Fruit fly (Drosophila melanogaster) whole organism, embryonic: ENCODE results near the gene Pgm1.
A peak's percentile ranks its signal among the peaks of the same experiment; 100 is the strongest.

Source experiments
- CG10654 ChIP-seq: fragments of 200-800 bp; sonication (Bioruptor generic); optimal IDR thresholded peaks from 2 replicates; lab custom pipeline; 2016; ENCODE audit warnings: missing biosample characterization, missing genetic modification characterization
- CG11093 ChIP-seq: fragments of 200-800 bp; sonication (Bioruptor generic); IDR thresholded peaks from 3 replicates; pipeline ENCODE4 v1.3.6; 2022; ENCODE audit warnings: missing biosample characterization, missing genetic modification characterization
- CG12744 ChIP-seq: fragments of 200-800 bp; sonication (Bioruptor generic); optimal IDR thresholded peaks from 2 replicates; lab custom pipeline; 2016; ENCODE audit warnings: missing biosample characterization, missing genetic modification characterization
- CG14441 ChIP-seq: fragments of 200-800 bp; sonication (Bioruptor generic); IDR thresholded peaks from 2 replicates; pipeline ENCODE4 v1.3.6; 2022; ENCODE audit warnings: missing biosample characterization, missing genetic modification characterization
- CG15073 ChIP-seq: fragments of 200-800 bp; sonication (Bioruptor generic); optimal IDR thresholded peaks from 2 replicates; lab custom pipeline; 2016; ENCODE audit warnings: missing biosample characterization, missing genetic modification characterization
- CG2678 ChIP-seq: fragments of 200-800 bp; sonication (Bioruptor generic); optimal IDR thresholded peaks from 3 replicates; lab custom pipeline; 2019; ENCODE audit warnings: missing biosample characterization, mild to moderate bottlenecking, missing genetic modification characterization, moderate library complexity
- CG3065 ChIP-seq: fragments of 200-800 bp; sonication (Bioruptor generic); optimal IDR thresholded peaks from 2 replicates; lab custom pipeline; 2016; ENCODE audit warnings: missing biosample characterization, missing genetic modification characterization
- CG33213 ChIP-seq: fragments of 200-800 bp; sonication (Bioruptor generic); optimal IDR thresholded peaks from 3 replicates; lab custom pipeline; 2016; ENCODE audit warnings: missing biosample characterization, missing genetic modification characterization
- CG3838 ChIP-seq: fragments of 200-800 bp; sonication (Bioruptor generic); optimal IDR thresholded peaks from 3 replicates; lab custom pipeline; 2016; ENCODE audit warnings: missing biosample characterization, missing genetic modification characterization
- CG4820 ChIP-seq: fragments of 200-800 bp; sonication (Bioruptor generic); optimal IDR thresholded peaks from 3 replicates; lab custom pipeline; 2016; ENCODE audit warnings: missing biosample characterization, missing genetic modification characterization
- CG5953 ChIP-seq: fragments of 200-800 bp; sonication (Bioruptor generic); IDR thresholded peaks from 2 replicates; pipeline ENCODE4 v1.3.6; 2022; ENCODE audit warnings: missing biosample characterization, missing genetic modification characterization
- CG6791 ChIP-seq: fragments of 200-800 bp; sonication (Bioruptor generic); IDR thresholded peaks from 3 replicates; pipeline ENCODE4 v1.3.6; 2022; ENCODE audit warnings: missing biosample characterization, missing genetic modification characterization; ENCODE audit not compliant: partially characterized antibody
- CG8089 ChIP-seq: fragments of 200-800 bp; sonication (Bioruptor generic); optimal IDR thresholded peaks from 3 replicates; lab custom pipeline; 2016; ENCODE audit warnings: missing biosample characterization, missing genetic modification characterization
- CG8290 ChIP-seq, 3 experiments: fragments of 200-800 bp; sonication (Bioruptor generic); optimal IDR thresholded peaks; 2 replicates each; lab custom pipeline; 2016 to 2019; ENCODE audit warnings: missing biosample characterization in 3 of 3, missing genetic modification characterization in 3 of 3, mild to moderate bottlenecking in 2 of 3, moderate library complexity in 1 of 3
- CG8359 ChIP-seq: fragments of 200-800 bp; sonication (Bioruptor generic); optimal IDR thresholded peaks from 2 replicates; lab custom pipeline; 2017; ENCODE audit warnings: missing biosample characterization, mild to moderate bottlenecking, missing genetic modification characterization, borderline replicate concordance
- CG9797 ChIP-seq: fragments of 200-800 bp; sonication (Bioruptor generic); optimal IDR thresholded peaks from 3 replicates; lab custom pipeline; 2018; ENCODE audit warnings: missing biosample characterization, mild to moderate bottlenecking, missing genetic modification characterization
- CG9876 ChIP-seq: fragments of 200-800 bp; sonication (Bioruptor generic); optimal IDR thresholded peaks from 2 replicates; lab custom pipeline; 2016; ENCODE audit warnings: missing biosample characterization, missing genetic modification characterization
- CG9932 ChIP-seq: fragments of 200-800 bp; sonication (Bioruptor generic); IDR thresholded peaks from 2 replicates; pipeline ENCODE4 v1.3.6; 2022; ENCODE audit warnings: missing biosample characterization, missing genetic modification characterization
- Hand ChIP-seq: fragments of 200-800 bp; sonication (Bioruptor generic); optimal IDR thresholded peaks from 2 replicates; lab custom pipeline; 2017; ENCODE audit warnings: mild to moderate bottlenecking, missing biosample characterization, missing genetic modification reagents, missing genetic modification characterization
- Hr51 ChIP-seq, 2 experiments: fragments of 200-800 bp; sonication (Bioruptor generic); optimal IDR thresholded peaks; 2 replicates in 1 of 2; 3 replicates in 1 of 2; lab custom pipeline; 2016 to 2018; ENCODE audit warnings: missing biosample characterization in 2 of 2, missing genetic modification characterization in 2 of 2, mild to moderate bottlenecking in 1 of 2, moderate library complexity in 1 of 2
- Mad ChIP-seq: fragments of 200-800 bp; sonication (Bioruptor generic); optimal IDR thresholded peaks from 2 replicates; lab custom pipeline; 2016; ENCODE audit warnings: missing biosample characterization, missing genetic modification characterization
- NFAT ChIP-seq: fragments of 200-800 bp; sonication (Bioruptor generic); IDR thresholded peaks from 2 replicates; pipeline ENCODE4 v1.3.6; 2022; ENCODE audit warnings: missing biosample characterization, missing genetic modification characterization
- Oli ChIP-seq: fragments of 200-800 bp; sonication (Bioruptor generic); optimal IDR thresholded peaks from 2 replicates; lab custom pipeline; 2018; ENCODE audit warnings: missing biosample characterization, mild to moderate bottlenecking, missing genetic modification characterization, moderate library complexity
- Scr ChIP-seq: fragments of 200-800 bp; sonication (Bioruptor generic); IDR thresholded peaks from 2 replicates; pipeline ENCODE4 v1.3.6; 2022; ENCODE audit warnings: missing biosample characterization, missing genetic modification characterization; ENCODE audit not compliant: partially characterized antibody
- TFAM ChIP-seq: fragments of 200-800 bp; sonication (Bioruptor generic); optimal IDR thresholded peaks from 2 replicates; lab custom pipeline; 2017; ENCODE audit warnings: missing biosample characterization, missing genetic modification characterization, inconsistent platforms
- ab ChIP-seq: fragments of 200-800 bp; sonication (Bioruptor generic); optimal IDR thresholded peaks from 2 replicates; lab custom pipeline; 2016; ENCODE audit warnings: missing biosample characterization, missing genetic modification characterization
- ato ChIP-seq: fragments of 200-800 bp; sonication (Bioruptor generic); IDR thresholded peaks from 2 replicates; pipeline ENCODE4 v1.3.6; 2022; ENCODE audit warnings: missing biosample characterization, missing genetic modification characterization; ENCODE audit not compliant: partially characterized antibody
- cad ChIP-seq: fragments of >200 bp; optimal IDR thresholded peaks from 2 replicates; lab custom pipeline; 2017; ENCODE audit warnings: missing biosample characterization, missing genetic modification characterization
- caup ChIP-seq: fragments of 200-800 bp; sonication (Bioruptor generic); optimal IDR thresholded peaks from 3 replicates; lab custom pipeline; 2017; ENCODE audit warnings: missing biosample characterization, mild to moderate bottlenecking, missing genetic modification characterization, moderate library complexity; ENCODE audit not compliant: severe bottlenecking
- cwo ChIP-seq: fragments of 200-800 bp; sonication (Bioruptor generic); optimal IDR thresholded peaks from 3 replicates; lab custom pipeline; 2017; ENCODE audit warnings: missing biosample characterization, missing genetic modification characterization, mild to moderate bottlenecking, moderate library complexity, missing genetic modification reagents
- dysf ChIP-seq: fragments of 200-800 bp; sonication (Bioruptor generic); IDR thresholded peaks from 3 replicates; pipeline ENCODE4 v1.3.6; 2022; ENCODE audit warnings: missing biosample characterization, missing genetic modification characterization
- ems ChIP-seq: fragments of 200-800 bp; sonication (Bioruptor generic); optimal IDR thresholded peaks from 3 replicates; lab custom pipeline; 2016; ENCODE audit warnings: missing biosample characterization, missing genetic modification characterization
- en ChIP-seq: fragments of 200-800 bp; sonication (Bioruptor generic); optimal IDR thresholded peaks from 2 replicates; lab custom pipeline; 2016; ENCODE audit warnings: missing biosample characterization, missing genetic modification characterization
- esg ChIP-seq: fragments of 200-800 bp; sonication (Bioruptor generic); conservative IDR thresholded peaks from 2 replicates; pipeline ENCODE4 v1.3.6; 2022; ENCODE audit warnings: missing biosample characterization, missing genetic modification characterization
- gcm ChIP-seq: fragments of 200-800 bp; sonication (Bioruptor generic); optimal IDR thresholded peaks from 2 replicates; lab custom pipeline; 2019; ENCODE audit warnings: missing biosample characterization, mild to moderate bottlenecking, missing genetic modification characterization, moderate library complexity
- gcm2 ChIP-seq: fragments of 200-800 bp; sonication (Bioruptor generic); optimal IDR thresholded peaks from 2 replicates; lab custom pipeline; 2016; ENCODE audit warnings: missing biosample characterization, missing genetic modification characterization
- kay ChIP-seq: fragments of 200-800 bp; sonication (Bioruptor generic); optimal IDR thresholded peaks from 2 replicates; lab custom pipeline; 2016; ENCODE audit warnings: missing biosample characterization, missing genetic modification characterization
- mld ChIP-seq: fragments of 200-800 bp; sonication (Bioruptor generic); IDR thresholded peaks from 3 replicates; pipeline ENCODE4 v1.3.6; 2022; ENCODE audit warnings: missing biosample characterization, missing genetic modification characterization; ENCODE audit not compliant: partially characterized antibody
- nerfin-1 ChIP-seq: fragments of 200-800 bp; sonication (Bioruptor generic); optimal IDR thresholded peaks from 3 replicates; lab custom pipeline; 2019; ENCODE audit warnings: missing biosample characterization, mild to moderate bottlenecking, missing genetic modification characterization, moderate library complexity
- otp ChIP-seq: fragments of 200-800 bp; sonication (Bioruptor generic); IDR thresholded peaks from 3 replicates; pipeline ENCODE4, ENCODE4 v1.3.6; 2022; ENCODE audit warnings: missing biosample characterization, missing genetic modification characterization
- pzg ChIP-seq: fragments of 200-800 bp; sonication (Bioruptor generic); optimal IDR thresholded peaks from 3 replicates; lab custom pipeline; 2018; ENCODE audit warnings: missing biosample characterization, mild to moderate bottlenecking, missing genetic modification characterization, moderate library complexity
- schlank ChIP-seq: fragments of 200-800 bp; sonication (Bioruptor generic); optimal IDR thresholded peaks from 2 replicates; lab custom pipeline; 2018; ENCODE audit warnings: missing biosample characterization, mild to moderate bottlenecking, missing genetic modification characterization
- seq ChIP-seq: fragments of 200-800 bp; sonication (Bioruptor generic); IDR thresholded peaks from 2 replicates; pipeline ENCODE4 v1.3.6; 2022; ENCODE audit warnings: missing biosample characterization, missing genetic modification characterization
- sima ChIP-seq: fragments of 200-800 bp; sonication (Bioruptor generic); optimal IDR thresholded peaks from 2 replicates; lab custom pipeline; 2016; ENCODE audit warnings: missing biosample characterization, missing genetic modification characterization
- sqz ChIP-seq: fragments of 200-800 bp; sonication (Bioruptor generic); optimal IDR thresholded peaks from 3 replicates; lab custom pipeline; 2018; ENCODE audit warnings: missing biosample characterization, mild to moderate bottlenecking, missing genetic modification characterization
- tio ChIP-seq: fragments of 200-800 bp; sonication (Bioruptor generic); optimal IDR thresholded peaks from 2 replicates; lab custom pipeline; 2017; ENCODE audit warnings: missing biosample characterization, missing genetic modification characterization, inconsistent platforms
- unc-4 ChIP-seq: fragments of 200-800 bp; sonication (Bioruptor generic); IDR thresholded peaks from 2 replicates; pipeline ENCODE4 v1.3.6; 2022; ENCODE audit warnings: missing biosample characterization, missing genetic modification characterization; ENCODE audit not compliant: partially characterized antibody
- zfh2 ChIP-seq: fragments of 200-800 bp; sonication (Bioruptor generic); optimal IDR thresholded peaks from 2 replicates; lab custom pipeline; 2016; ENCODE audit warnings: missing biosample characterization, missing genetic modification characterization

Pgm1 gene

dm6 chr3L:16157251-16158190 lies 29.2 kb upstream of the Pgm1 start (continued):
- TF ChIP-seq kay (peak; percentile 0), otp (GFP tag; lab: Robert Waterston, UW) (no peak), CG10654 (GFP tag; lab: Kevin White, UChicago) (peak; percentile 16), unc-4 (GFP tag; lab: Robert Waterston, UW) (no peak), nerfin-1 (tag; lab: Kevin White, UChicago) (peak; percentile 7), mld (GFP tag; lab: Robert Waterston, UW) (no peak), CG14441 (peak; percentile 59), en (GFP tag; lab: Kevin White, UChicago) (peak; percentile 43), CG8290 (GFP tag; optimal IDR thresholded peaks at IDR 0.05; lab: Kevin White, UChicago) (peak; percentile 10), CG8290 (tag; optimal IDR thresholded peaks at IDR 0.05; lab: Kevin White, UChicago) (no peak), dysf (peak; percentile 65), Mad (GFP tag; lab: Kevin White, UChicago) (peak; percentile 15), pzg (GFP tag; lab: Kevin White, UChicago) (no peak), CG3838 (no peak), CG12744 (GFP tag; lab: Kevin White, UChicago) (peak; percentile 16), Hand (GFP tag; lab: Kevin White, UChicago) (no peak), sima (GFP tag; lab: Kevin White, UChicago) (no peak), ems (GFP tag; lab: Kevin White, UChicago) (peak; percentile 28), CG8089 (GFP tag; lab: Kevin White, UChicago) (peak; percentile 10), CG9876 (GFP tag; lab: Kevin White, UChicago) (no peak), CG33213 (GFP tag; lab: Kevin White, UChicago) (no peak), CG4820 (GFP tag; lab: Kevin White, UChicago) (peak; percentile 59), esg (GFP tag; lab: Robert Waterston, UW) (peak; percentile 55; the same call in 1 of the 2 replicates), schlank (tag; lab: Kevin White, UChicago) (no peak), CG8359 (no peak), TFAM (no peak), gcm2 (GFP tag; lab: Kevin White, UChicago) (no peak), NFAT (GFP tag; lab: Robert Waterston, UW) (no peak), tio (GFP tag; lab: Kevin White, UChicago) (peak; percentile 64), gcm (GFP tag; lab: Kevin White, UChicago) (peak; percentile 44), sqz (GFP tag; lab: Kevin White, UChicago) (peak; percentile 17), ato (GFP tag; lab: Robert Waterston, UW) (no peak), cad (GFP tag; lab: Kevin White, UChicago) (no peak), caup (GFP tag; lab: Kevin White, UChicago) (no peak), CG6791 (no peak), seq (GFP tag; lab: Robert Waterston, UW) (0 out of 2 replicates have a peak, but pooled peaks have one; percentile 31), CG2678 (tag; lab: Kevin White, UChicago) (peak; percentile 76), cwo (no peak), CG9797 (GFP tag; lab: Kevin White, UChicago) (no peak), Oli (peak; percentile 58), CG3065 (peak; percentile 16), ab (GFP tag; lab: Kevin White, UChicago) (no peak), CG5953 (no peak), Scr (GFP tag; lab: Robert Waterston, UW) (no peak), CG9932 (no peak), CG11093 (0 out of 3 replicates have a peak, but pooled peaks have one; percentile 14), Hr51 (GFP tag; optimal IDR thresholded peaks at IDR 0.05; lab: Kevin White, UChicago) (peak; percentile 35 to 68), zfh2 (GFP tag; lab: Kevin White, UChicago) (peak; percentile 18), CG15073 (GFP tag; lab: Kevin White, UChicago) (no peak)
